Worm (Caenorhabditis elegans) whole organism, mixed stage, embryonic: ENCODE results near the gene F56C9.3.

Source experiments
- M03D4.4 ChIP-seq: sonication (generic microtip); optimal IDR thresholded peaks from 2 replicates; lab custom pipeline; 2017; ENCODE audit warnings: mild to moderate bottlenecking, missing genetic modification characterization, missing compliant biosample characterization
- bed-3 ChIP-seq: fragments of 200-800 bp; sonication (Bioruptor generic); optimal IDR thresholded peaks from 3 replicates; lab custom pipeline; 2018; ENCODE audit warnings: mild to moderate bottlenecking, missing genetic modification characterization, moderate library complexity, missing compliant biosample characterization
- blmp-1 ChIP-seq: fragments of 150-350 bp; optimal IDR thresholded peaks from 2 replicates; lab custom pipeline; 2014; ENCODE audit warnings: missing biosample characterization, missing genetic modification characterization
- ceh-83 ChIP-seq: fragments of 200-800 bp; sonication (Bioruptor generic); optimal IDR thresholded peaks from 2 replicates; lab custom pipeline; 2018; ENCODE audit warnings: mild to moderate bottlenecking, missing genetic modification characterization, missing compliant biosample characterization
- ces-1 ChIP-seq: fragments of 150-350 bp; optimal IDR thresholded peaks from 2 replicates; lab custom pipeline; 2014; ENCODE audit warnings: missing biosample characterization, missing genetic modification reagents, missing genetic modification characterization
- cnd-1 ChIP-seq: fragments of 200-800 bp; sonication (Bioruptor generic); optimal IDR thresholded peaks from 2 replicates; lab custom pipeline; 2018; ENCODE audit warnings: mild to moderate bottlenecking, missing genetic modification characterization, missing compliant biosample characterization
- drap-1 ChIP-seq: fragments of 200-800 bp; sonication (Bioruptor generic); optimal IDR thresholded peaks from 3 replicates; lab custom pipeline; 2018; ENCODE audit warnings: mild to moderate bottlenecking, missing genetic modification characterization, missing compliant biosample characterization
- elt-3 ChIP-seq: fragments of 150-350 bp; optimal IDR thresholded peaks from 2 replicates; lab custom pipeline; 2014; ENCODE audit warnings: missing biosample characterization, missing genetic modification characterization
- flh-1 ChIP-seq: fragments of 200-800 bp; sonication (Bioruptor generic); optimal IDR thresholded peaks from 2 replicates; lab custom pipeline; 2018; ENCODE audit warnings: mild to moderate bottlenecking, missing genetic modification characterization, moderate library complexity, missing compliant biosample characterization
- ham-2 ChIP-seq: fragments of 200-800 bp; sonication (Bioruptor generic); optimal IDR thresholded peaks from 2 replicates; lab custom pipeline; 2018; ENCODE audit warnings: mild to moderate bottlenecking, missing genetic modification characterization, missing compliant biosample characterization
- hlh-1 ChIP-seq: fragments of 150-350 bp; optimal IDR thresholded peaks from 2 replicates; lab custom pipeline; 2014; ENCODE audit warnings: missing biosample characterization, missing genetic modification reagents, missing genetic modification characterization
- lin-13 ChIP-seq: fragments of 150-350 bp; optimal IDR thresholded peaks from 2 replicates; lab custom pipeline; 2014; ENCODE audit warnings: missing biosample characterization, missing genetic modification characterization
- lin-32 ChIP-seq: fragments of 200-800 bp; sonication (Bioruptor generic); optimal IDR thresholded peaks from 2 replicates; lab custom pipeline; 2018; ENCODE audit warnings: mild to moderate bottlenecking, missing genetic modification characterization, missing compliant biosample characterization
- lsy-2 ChIP-seq: fragments of 150-350 bp; optimal IDR thresholded peaks from 2 replicates; lab custom pipeline; 2014; ENCODE audit warnings: missing biosample characterization, missing genetic modification characterization
- mab-5 ChIP-seq: fragments of 150-350 bp; optimal IDR thresholded peaks from 2 replicates; lab custom pipeline; 2014; ENCODE audit warnings: missing biosample characterization, missing genetic modification characterization
- mep-1 ChIP-seq: fragments of 150-350 bp; optimal IDR thresholded peaks from 2 replicates; lab custom pipeline; 2017; ENCODE audit warnings: missing biosample characterization, missing genetic modification reagents, missing genetic modification characterization, inconsistent platforms
- mls-2 ChIP-seq: sonication (generic microtip); optimal IDR thresholded peaks from 2 replicates; lab custom pipeline; 2016; ENCODE audit warnings: mild to moderate bottlenecking, missing genetic modification characterization, moderate library complexity, missing compliant biosample characterization
- nhr-12 ChIP-seq: fragments of 150-350 bp; optimal IDR thresholded peaks from 2 replicates; lab custom pipeline; 2014; ENCODE audit warnings: missing biosample characterization, missing genetic modification characterization
- nhr-2 ChIP-seq: fragments of 150-350 bp; optimal IDR thresholded peaks from 2 replicates; lab custom pipeline; 2014; ENCODE audit warnings: missing biosample characterization, missing genetic modification characterization
- nhr-237 ChIP-seq: fragments of 150-350 bp; optimal IDR thresholded peaks from 2 replicates; lab custom pipeline; 2014; ENCODE audit warnings: missing biosample characterization, missing genetic modification characterization
- nhr-28 ChIP-seq: fragments of 150-350 bp; optimal IDR thresholded peaks from 2 replicates; lab custom pipeline; 2014; ENCODE audit warnings: missing biosample characterization, missing genetic modification characterization
- nhr-76 ChIP-seq: sonication (generic microtip); optimal IDR thresholded peaks from 2 replicates; lab custom pipeline; 2017; ENCODE audit warnings: missing biosample characterization, missing genetic modification characterization
- pha-4 ChIP-seq: fragments of 150-350 bp; optimal IDR thresholded peaks from 2 replicates; lab custom pipeline; 2018; ENCODE audit warnings: missing biosample characterization, missing genetic modification reagents, missing genetic modification characterization
- sem-2 ChIP-seq: fragments of 200-800 bp; sonication (Bioruptor generic); optimal IDR thresholded peaks from 2 replicates; lab custom pipeline; 2018; ENCODE audit warnings: mild to moderate bottlenecking, missing genetic modification characterization, missing compliant biosample characterization
- snpc-4 ChIP-seq: fragments of 150-350 bp; optimal IDR thresholded peaks from 2 replicates; lab custom pipeline; 2014; ENCODE audit warnings: missing biosample characterization, missing genetic modification characterization
- sptf-1 ChIP-seq: sonication (generic microtip); optimal IDR thresholded peaks from 2 replicates; lab custom pipeline; 2017; ENCODE audit warnings: mild to moderate bottlenecking, missing genetic modification characterization, moderate library complexity, missing compliant biosample characterization
- tbx-8 ChIP-seq: fragments of 200-800 bp; sonication (Bioruptor generic); optimal IDR thresholded peaks from 2 replicates; lab custom pipeline; 2018; ENCODE audit warnings: mild to moderate bottlenecking, missing genetic modification characterization, moderate library complexity, missing compliant biosample characterization
- unc-120 ChIP-seq: sonication (generic microtip); optimal IDR thresholded peaks from 2 replicates; lab custom pipeline; 2017; ENCODE audit warnings: missing genetic modification characterization, missing compliant biosample characterization; ENCODE audit not compliant: poor library complexity, severe bottlenecking
- unc-39 ChIP-seq: fragments of 150-350 bp; optimal IDR thresholded peaks from 2 replicates; lab custom pipeline; 2014; ENCODE audit warnings: missing biosample characterization, missing genetic modification characterization
- unc-62 ChIP-seq: fragments of 150-350 bp; optimal IDR thresholded peaks from 2 replicates; lab custom pipeline; 2014; ENCODE audit warnings: missing biosample characterization, missing genetic modification reagents, missing genetic modification characterization
- ztf-11 ChIP-seq: fragments of 150-350 bp; optimal IDR thresholded peaks from 2 replicates; lab custom pipeline; 2014; ENCODE audit warnings: missing biosample characterization, missing genetic modification characterization

The F56C9.3 gene

ce11 chrIII:7319390-7319789, 8.3 kb downstream of the F56C9.3 start, which contains the start of gene F56C9.8:
Gene F56C9.8 (minus strand): TSS chrIII:7319509.
- no peak for TF ChIP-seq nhr-2 (tag; lab: Kevin White, UChicago)
- no peak for TF ChIP-seq mab-5 (tag; lab: Kevin White, UChicago)
- TF ChIP-seq ceh-83: no peak
- TF ChIP-seq elt-3 (tag; lab: Kevin White, UChicago): no peak
- TF ChIP-seq blmp-1 (tag; lab: Kevin White, UChicago): no peak

DNA sequence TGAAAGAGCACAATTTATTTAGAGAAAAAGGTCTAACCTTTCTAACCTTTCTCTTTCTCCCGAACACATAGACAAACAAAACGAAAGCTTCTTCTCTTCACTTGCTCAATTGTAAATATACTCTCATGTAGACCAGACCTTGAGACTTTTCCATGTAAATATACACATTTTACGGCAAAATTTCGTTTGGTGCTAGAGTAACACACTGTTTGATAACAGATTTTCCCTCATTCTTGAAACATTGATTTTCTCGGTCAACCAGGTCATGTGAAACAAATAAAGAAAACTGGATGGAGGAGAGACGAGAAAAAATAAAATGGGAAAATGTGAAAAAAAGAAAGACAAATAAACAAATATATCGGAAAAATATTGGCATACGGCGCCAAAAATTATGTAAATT, 10.9 kb downstream of the F56C9.3 start:
- TF ChIP-seq mab-5 (tag; lab: Kevin White, UChicago): no peak
- TF ChIP-seq pha-4 (tag; lab: Kevin White, UChicago): peak; percentile 79

ce11 chrIII:7323331-7323730, 12.2 kb downstream of the F56C9.3 start:
- no peak for TF ChIP-seq ztf-11 (tag; lab: Kevin White, UChicago)
- TF ChIP-seq ham-2 (GFP tag; lab: Kevin White, UChicago): no peak

ce11 chrIII:7329155-7329732, 18.2 kb downstream of the F56C9.3 start, which contains the start of gene lab-2:
Gene lab-2 (minus strand): TSS chrIII:7329607.
- TF ChIP-seq elt-3 (tag; lab: Kevin White, UChicago) (no peak), mep-1 (tag; lab: Kevin White, UChicago) (no peak), lin-13 (tag; lab: Kevin White, UChicago) (no peak), unc-39 (tag; lab: Kevin White, UChicago) (no peak), unc-62 (GFP tag; lab: Kevin White, UChicago) (no peak), nhr-28 (tag; lab: Kevin White, UChicago) (no peak), sem-2 (GFP tag; lab: Kevin White, UChicago) (no peak), mls-2 (tag; lab: Kevin White, UChicago) (no peak)

ce11 chrIII:7331671-7332070, 20.6 kb downstream of the F56C9.3 start:
- TF ChIP-seq ceh-83 (no peak), tbx-8 (GFP tag; lab: Kevin White, UChicago) (no peak), unc-39 (tag; lab: Kevin White, UChicago) (no peak)
- TF ChIP-seq, all 35 proteins: peak for 0

DNA sequence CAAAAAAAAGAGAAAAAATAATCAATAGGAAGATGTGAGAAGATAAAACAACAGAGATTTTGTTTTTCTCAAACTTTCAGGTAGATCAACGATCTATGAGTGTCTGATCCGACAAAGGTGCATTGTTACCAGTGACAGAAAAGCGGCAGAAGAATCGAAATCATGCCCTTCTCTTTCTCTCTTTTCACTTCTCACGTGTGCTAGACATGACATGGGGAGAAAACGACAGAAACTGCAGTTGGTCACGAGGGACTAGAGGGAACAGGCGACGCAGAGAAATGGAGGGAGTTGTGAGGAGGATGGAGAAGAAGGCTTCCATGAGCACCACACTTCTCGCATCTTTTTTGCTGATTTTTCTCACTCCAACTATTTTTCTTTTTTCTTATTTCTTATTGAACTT, 24.1 kb downstream of the F56C9.3 start, which contains the start of gene F56C9.10:
F56C9.10 (minus strand) TSS at position 97 of the 400 bp plus-strand sequence.
- TF ChIP-seq mls-2 (tag; lab: Kevin White, UChicago): peak; percentile 6
- TF ChIP-seq lin-13 (tag; lab: Kevin White, UChicago): no peak
- peak; percentile 9 for TF ChIP-seq ham-2 (GFP tag; lab: Kevin White, UChicago)
- TF ChIP-seq cnd-1 (tag; lab: Kevin White, UChicago): peak; percentile 15
- no peak for TF ChIP-seq nhr-2 (tag; lab: Kevin White, UChicago)
- peak; percentile 14 for TF ChIP-seq mep-1 (tag; lab: Kevin White, UChicago)
- TF ChIP-seq ces-1 (GFP tag; lab: Kevin White, UChicago): peak; percentile 32
- TF ChIP-seq hlh-1: peak; percentile 77
- no peak for TF ChIP-seq flh-1 (GFP tag; lab: Kevin White, UChicago)
- no peak for TF ChIP-seq nhr-76 (tag; lab: Kevin White, UChicago)
- peak; percentile 48 for TF ChIP-seq nhr-237 (tag; lab: Kevin White, UChicago)
- TF ChIP-seq blmp-1 (tag; lab: Kevin White, UChicago): peak; percentile 66
- no peak for TF ChIP-seq nhr-28 (tag; lab: Kevin White, UChicago)
- no peak for TF ChIP-seq ceh-83
- no peak for TF ChIP-seq drap-1 (GFP tag; lab: Kevin White, UChicago)
- TF ChIP-seq unc-120 (tag; lab: Kevin White, UChicago): peak; percentile 65
- peak; percentile 83 for TF ChIP-seq unc-62 (GFP tag; lab: Kevin White, UChicago)

- TF ChIP-seq drap-1 (GFP tag; lab: Kevin White, UChicago) (peak; percentile 43), M03D4.4 (tag; lab: Kevin White, UChicago) (no peak), ces-1 (GFP tag; lab: Kevin White, UChicago) (peak; percentile 45), unc-62 (GFP tag; lab: Kevin White, UChicago) (no peak), nhr-237 (tag; lab: Kevin White, UChicago) (peak; percentile 73), unc-39 (tag; lab: Kevin White, UChicago) (no peak), flh-1 (GFP tag; lab: Kevin White, UChicago) (no peak), nhr-12 (no peak), bed-3 (GFP tag; lab: Kevin White, UChicago) (no peak), lsy-2 (tag; lab: Kevin White, UChicago) (peak; percentile 95), snpc-4 (no peak), sem-2 (GFP tag; lab: Kevin White, UChicago) (no peak), unc-120 (tag; lab: Kevin White, UChicago) (peak; percentile 7), lin-32 (no peak), mls-2 (tag; lab: Kevin White, UChicago) (no peak), ceh-83 (no peak), mep-1 (tag; lab: Kevin White, UChicago) (peak; percentile 84), lin-13 (tag; lab: Kevin White, UChicago) (peak; percentile 33), sptf-1 (tag; lab: Kevin White, UChicago) (peak; percentile 29), pha-4 (tag; lab: Kevin White, UChicago) (peak; percentile 43), blmp-1 (tag; lab: Kevin White, UChicago) (no peak), hlh-1 (peak; percentile 59), elt-3 (tag; lab: Kevin White, UChicago) (no peak)
These were observed 25.1 kb downstream of the F56C9.3 start, which contains the start of gene gsp-2 for ce11 chrIII:7336214-7336613. Gene gsp-2 (plus strand): TSS chrIII:7336587.
